Fruit fly (Drosophila melanogaster): ENCODE data around the gene bnk.

- TF ChIP-seq toe (GFP tag; optimal IDR thresholded peaks at IDR 0.05) (no peak), Mnt (GFP tag; optimal IDR thresholded peaks at IDR 0.05) (no peak), CG1620 (GFP tag; optimal IDR thresholded peaks at IDR 0.05) (no peak), Hr96 (GFP tag; optimal IDR thresholded peaks at IDR 0.05) (no peak), Clk (GFP tag; optimal IDR thresholded peaks at IDR 0.05) (no peak), CG12768 (GFP tag; optimal IDR thresholded peaks at IDR 0.05) (no peak), cic (GFP tag; optimal IDR thresholded peaks at IDR 0.05) (no peak), CG11617 (GFP tag; optimal IDR thresholded peaks at IDR 0.05) (no peak), ovo (GFP tag; optimal IDR thresholded peaks at IDR 0.05) (no peak)
Measured at dm6 chr3R:31235262-31235661, 42.1 kb downstream of the bnk start, which contains the start of gene CG15564.
